Fruit fly (Drosophila melanogaster) S2 (cell line): ENCODE measurements around the gene CG42564.

ENCODE experiments used
- CG8478 ChIP-seq: fragments of >200 bp; optimal IDR thresholded peaks from 2 replicates; lab custom pipeline; 2018
- CTCF ChIP-seq, 2 experiments: fragments of >200 bp; optimal IDR thresholded peaks; 2 replicates each; lab custom pipeline; 2018

dm6 chr3R:6419942-6420341 is 45.7 kb downstream of the CG42564 start:
- TF ChIP-seq CG8478 (lab: Kevin White, UChicago) (no peak), CTCF (optimal IDR thresholded peaks at IDR 0.05; lab: Kevin White, UChicago) (no peak)
